Worm (Caenorhabditis elegans) whole organism, L4 larva: ENCODE data around the gene spp-27.

Experiments used
- F44E2.7 ChIP-seq: fragments of 200-800 bp; sonication (Bioruptor generic); IDR thresholded peaks from 2 replicates; pipeline ENCODE4 v2.1.2; 2022; ENCODE audit warnings: missing genetic modification characterization, missing compliant biosample characterization
- Y48G9A.11 ChIP-seq: fragments of 200-800 bp; sonication (Bioruptor generic); IDR thresholded peaks from 2 replicates; pipeline ENCODE4 v1.3.6; 2022; ENCODE audit warnings: missing genetic modification reagents, missing genetic modification characterization, missing compliant biosample characterization
- ZK337.2 ChIP-seq: fragments of 200-800 bp; sonication (Bioruptor generic); IDR thresholded peaks from 2 replicates; pipeline ENCODE4 v1.3.6; 2022; ENCODE audit warnings: missing genetic modification reagents, missing genetic modification characterization, missing compliant biosample characterization
- aha-1 ChIP-seq: fragments of 150-350 bp; peaks from one replicate; lab custom pipeline; 2014; ENCODE audit warnings: missing biosample characterization, missing genetic modification characterization
- ama-1 ChIP-seq: fragments of 150-350 bp; optimal IDR thresholded peaks from 2 replicates; lab custom pipeline; 2014; ENCODE audit warnings: inconsistent platforms, mixed read lengths
- cey-2 ChIP-seq: sonication (generic microtip); optimal IDR thresholded peaks from 3 replicates; lab custom pipeline; 2017; ENCODE audit warnings: missing genetic modification characterization, mild to moderate bottlenecking, missing compliant biosample characterization, antibody characterized with exemption, borderline replicate concordance; ENCODE audit not compliant: insufficient read depth
- daf-16 ChIP-seq, 3 experiments: sonication (generic microtip); optimal IDR thresholded peaks; 2 replicates each; lab custom pipeline; 2016 to 2017; ENCODE audit warnings: missing genetic modification characterization in 3 of 3, missing genetic modification reagents in 3 of 3, mild to moderate bottlenecking in 2 of 3, missing compliant biosample characterization in 2 of 3, missing biosample characterization in 1 of 3, moderate library complexity in 1 of 3
- daf-8 ChIP-seq: fragments of 200-800 bp; sonication (Bioruptor generic); IDR thresholded peaks from 2 replicates; pipeline ENCODE4 v1.3.6; 2022; ENCODE audit warnings: missing genetic modification characterization, missing compliant biosample characterization
- dmd-8 ChIP-seq: fragments of 200-800 bp; sonication (Bioruptor generic); IDR thresholded peaks from 2 replicates; pipeline ENCODE4 v1.3.6; 2022; ENCODE audit warnings: missing genetic modification characterization, missing compliant biosample characterization
- dmd-9 ChIP-seq: fragments of 200-800 bp; sonication (Bioruptor generic); IDR thresholded peaks from 2 replicates; pipeline ENCODE4 v1.3.6; 2022; ENCODE audit warnings: missing genetic modification reagents, missing genetic modification characterization, missing compliant biosample characterization
- duxl-1 ChIP-seq: sonication (generic microtip); optimal IDR thresholded peaks from 2 replicates; lab custom pipeline; 2016; ENCODE audit warnings: mild to moderate bottlenecking, missing genetic modification characterization, moderate library complexity, missing compliant biosample characterization; ENCODE audit not compliant: poor library complexity
- egl-43 ChIP-seq: fragments of 200-800 bp; sonication (Bioruptor generic); IDR thresholded peaks from 2 replicates; pipeline ENCODE4 v1.3.6; 2022; ENCODE audit warnings: missing genetic modification reagents, missing genetic modification characterization, missing compliant biosample characterization
- hif-1 ChIP-seq, 2 experiments: sonication (generic microtip); optimal IDR thresholded peaks; 2 replicates each; lab custom pipeline; 2016 to 2017; ENCODE audit warnings: missing compliant biosample characterization in 2 of 2, missing genetic modification characterization in 2 of 2, missing genetic modification reagents in 2 of 2, missing genotype in 2 of 2, mild to moderate bottlenecking in 1 of 2
- hmg-1.1 ChIP-seq: fragments of 200-800 bp; sonication (Bioruptor generic); IDR thresholded peaks from 2 replicates; pipeline ENCODE4 v1.3.6; 2022; ENCODE audit warnings: missing genetic modification reagents, missing genetic modification characterization, missing compliant biosample characterization
- lir-3 ChIP-seq: sonication (generic microtip); optimal IDR thresholded peaks from 2 replicates; lab custom pipeline; 2016; ENCODE audit warnings: mild to moderate bottlenecking, missing genetic modification characterization, missing compliant biosample characterization
- madf-9 ChIP-seq: fragments of 200-800 bp; sonication (Bioruptor generic); conservative IDR thresholded peaks from 2 replicates; pipeline ENCODE4 v1.3.6; 2022; ENCODE audit warnings: missing genetic modification reagents, missing genetic modification characterization, missing compliant biosample characterization
- mes-2 ChIP-seq: sonication (generic microtip); optimal IDR thresholded peaks from 2 replicates; lab custom pipeline; 2016; ENCODE audit warnings: missing genotype, mild to moderate bottlenecking, missing genetic modification characterization, missing compliant biosample characterization; ENCODE audit not compliant: poor library complexity, severe bottlenecking
- mxl-3 ChIP-seq: fragments of 200-800 bp; sonication (Bioruptor generic); optimal IDR thresholded peaks from 2 replicates; lab custom pipeline; 2018; ENCODE audit warnings: mild to moderate bottlenecking, missing genetic modification characterization, missing compliant biosample characterization
- nhr-10 ChIP-seq: fragments of 150-350 bp; optimal IDR thresholded peaks from 2 replicates; lab custom pipeline; 2014; ENCODE audit warnings: missing biosample characterization, missing genetic modification characterization
- nhr-111 ChIP-seq: fragments of 200-800 bp; sonication (Bioruptor generic); optimal IDR thresholded peaks from 2 replicates; lab custom pipeline; 2018; ENCODE audit warnings: mild to moderate bottlenecking, missing genetic modification characterization, missing compliant biosample characterization
- nhr-42 ChIP-seq: fragments of 200-800 bp; sonication (Bioruptor generic); IDR thresholded peaks from 2 replicates; pipeline ENCODE4 v1.3.6; 2022; ENCODE audit warnings: missing genetic modification characterization, missing compliant biosample characterization
- nhr-48 ChIP-seq: sonication (generic microtip); optimal IDR thresholded peaks from 2 replicates; lab custom pipeline; 2016; ENCODE audit warnings: mild to moderate bottlenecking, missing genetic modification characterization, missing compliant biosample characterization
- set-16 ChIP-seq: fragments of 200-800 bp; sonication (Bioruptor generic); IDR thresholded peaks from 2 replicates; pipeline ENCODE4 v1.3.6; 2022; ENCODE audit warnings: missing genetic modification reagents, missing genetic modification characterization, missing compliant biosample characterization
- skn-1 ChIP-seq: fragments of 150-350 bp; optimal IDR thresholded peaks from 2 replicates; lab custom pipeline; 2014; ENCODE audit warnings: missing biosample characterization, missing genetic modification characterization
- snpc-1.2 ChIP-seq: fragments of 200-800 bp; sonication (Bioruptor generic); IDR thresholded peaks from 2 replicates; pipeline ENCODE4 v1.3.6; 2022; ENCODE audit warnings: missing genetic modification reagents, missing genetic modification characterization, missing compliant biosample characterization
- spr-1 ChIP-seq: sonication (generic microtip); optimal IDR thresholded peaks from 2 replicates; lab custom pipeline; 2016; ENCODE audit warnings: mild to moderate bottlenecking, missing genetic modification characterization, missing compliant biosample characterization
- spr-3 ChIP-seq: fragments of 200-800 bp; sonication (Bioruptor generic); optimal IDR thresholded peaks from 2 replicates; lab custom pipeline; 2018; ENCODE audit warnings: mild to moderate bottlenecking, missing genetic modification characterization, missing compliant biosample characterization
- unc-39 ChIP-seq: sonication (generic microtip); optimal IDR thresholded peaks from 2 replicates; lab custom pipeline; 2017; ENCODE audit warnings: missing biosample characterization, missing genetic modification characterization
- unc-62 ChIP-seq, 3 experiments: fragments of 150-350 bp in 1 of 3; sonication (generic microtip); optimal IDR thresholded peaks in 2 of 3; peaks in 1 of 3; 1 replicate in 1 of 3; 2 replicates in 2 of 3; lab custom pipeline; 2014 to 2017; ENCODE audit warnings: missing biosample characterization in 3 of 3, missing genetic modification characterization in 3 of 3, missing genetic modification reagents in 3 of 3, missing genotype in 1 of 3

The spp-27 gene

ce11 chrV:6522879-6523497 lies 33.9 kb downstream of the spp-27 start (continued):
- no peak for TF ChIP-seq daf-16 (GFP tag; optimal IDR thresholded peaks at IDR 0.05; lab: Kevin White, UChicago)
- TF ChIP-seq daf-16 (tag; optimal IDR thresholded peaks at IDR 0.05; lab: Kevin White, UChicago) = peak; percentile 65
- no peak for TF ChIP-seq mes-2 (tag; lab: Kevin White, UChicago)
- peak in 1 of 2 experiments; percentile 87 for TF ChIP-seq unc-62 (GFP tag; optimal IDR thresholded peaks at IDR 0.05 in 1 of 2; lab: Kevin White, UChicago)
- TF ChIP-seq unc-62 (tag; optimal IDR thresholded peaks at IDR 0.05; lab: Kevin White, UChicago) = no peak

DNA sequence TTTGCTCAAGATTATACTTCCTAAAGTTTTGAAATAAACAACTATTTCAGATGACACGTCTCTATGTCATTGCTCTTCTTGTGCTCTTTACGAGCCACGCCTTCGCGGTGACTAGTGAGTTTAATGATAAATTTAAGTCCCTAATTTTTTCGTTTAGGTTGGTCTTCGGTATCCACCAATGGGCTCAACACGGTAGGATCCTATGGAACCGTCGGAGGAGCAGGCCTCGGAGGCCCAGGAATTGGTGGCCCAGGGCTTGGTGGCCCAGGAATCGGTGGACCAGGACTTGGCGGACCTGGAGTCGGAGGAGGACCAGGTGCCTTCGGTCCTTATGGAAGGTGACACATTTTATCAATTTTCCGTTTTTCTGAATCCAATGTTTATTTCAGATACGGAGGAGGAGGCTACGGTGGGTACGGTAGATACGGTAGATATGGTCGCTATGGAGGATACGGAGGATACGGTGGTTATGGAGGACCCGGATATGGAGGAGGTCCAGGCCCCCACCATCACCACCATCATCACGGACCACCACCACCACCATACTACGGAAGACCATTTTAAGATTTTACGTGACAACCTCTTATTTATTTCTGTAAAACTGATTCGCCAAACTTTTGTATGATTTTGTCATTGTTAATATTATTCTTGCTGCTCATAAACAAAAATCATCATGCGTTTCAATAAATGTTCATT lies 36.4 kb downstream of the spp-27 start, which contains the start of the genes F46E10.2 and F46E10.18:
F46E10.2 (plus strand) TSS at position 51 of the 696 bp plus-strand sequence.
F46E10.18 (plus strand) TSS at position 646 of the 696 bp plus-strand sequence.
- no peak for TF ChIP-seq unc-39 (tag; lab: Kevin White, UChicago)
- TF ChIP-seq F44E2.7 (GFP tag; lab: Robert Waterston, UW) = no peak
- no peak for TF ChIP-seq spr-1
- TF ChIP-seq Y48G9A.11 (GFP tag; lab: Robert Waterston, UW) = no peak
- TF ChIP-seq ama-1 (lab: Kevin White, UChicago) = no peak
- TF ChIP-seq aha-1 (tag; lab: Kevin White, UChicago) = peak; percentile 5
- TF ChIP-seq ZK337.2 = no peak
- peak; percentile 83 for TF ChIP-seq set-16 (GFP tag; lab: Robert Waterston, UW)
- TF ChIP-seq nhr-10 (tag; lab: Kevin White, UChicago) = no peak
- TF ChIP-seq daf-8 (GFP tag; lab: Robert Waterston, UW) = no peak
- TF ChIP-seq dmd-9 (GFP tag; lab: Robert Waterston, UW) = no peak
- no peak for TF ChIP-seq dmd-8 (GFP tag; lab: Robert Waterston, UW)
- TF ChIP-seq egl-43 = peak; percentile 70
- no peak for TF ChIP-seq hif-1 (tag; optimal IDR thresholded peaks at IDR 0.05; lab: Kevin White, UChicago)
- no peak for TF ChIP-seq spr-3 (GFP tag; lab: Kevin White, UChicago)
- no peak for TF ChIP-seq mxl-3 (GFP tag; lab: Kevin White, UChicago)
- TF ChIP-seq daf-16 (GFP tag; optimal IDR thresholded peaks at IDR 0.05; lab: Kevin White, UChicago) = no peak
- no peak for TF ChIP-seq daf-16 (tag; optimal IDR thresholded peaks at IDR 0.05; lab: Kevin White, UChicago)
- TF ChIP-seq nhr-42 (GFP tag; lab: Robert Waterston, UW) = no peak
- TF ChIP-seq mes-2 (tag; lab: Kevin White, UChicago) = no peak
- TF ChIP-seq lir-3 = no peak
- no peak for TF ChIP-seq madf-9 (GFP tag; lab: Robert Waterston, UW)
- no peak for TF ChIP-seq skn-1 (tag; lab: Kevin White, UChicago)
- TF ChIP-seq nhr-111 (GFP tag; lab: Kevin White, UChicago) = no peak
- no peak for TF ChIP-seq snpc-1.2 (GFP tag; lab: Robert Waterston, UW)
- peak in 1 of 2 experiments; percentile 89 for TF ChIP-seq unc-62 (GFP tag; optimal IDR thresholded peaks at IDR 0.05 in 1 of 2; lab: Kevin White, UChicago)
- no peak for TF ChIP-seq unc-62 (tag; optimal IDR thresholded peaks at IDR 0.05; lab: Kevin White, UChicago)

DNA sequence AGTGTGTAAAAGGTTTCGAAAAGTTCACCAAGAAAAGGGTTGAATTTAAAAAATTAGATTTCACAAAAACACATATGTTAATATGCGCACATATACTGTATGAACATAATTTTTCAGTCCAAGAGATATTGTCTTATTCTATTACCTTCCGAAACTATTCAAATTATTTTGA lies 38.8 kb downstream of the spp-27 start, which contains the start of gene F46E10.3:
F46E10.3 (plus strand) TSS at position 73 of the 172 bp plus-strand sequence.
- TF ChIP-seq duxl-1 (tag; lab: Kevin White, UChicago) (no peak), cey-2 (tag; lab: Kevin White, UChicago) (no peak), hmg-1.1 (GFP tag; lab: Robert Waterston, UW) (no peak), nhr-48 (tag; lab: Kevin White, UChicago) (no peak), spr-1 (no peak), mes-2 (tag; lab: Kevin White, UChicago) (no peak)
